Fruit fly (Drosophila melanogaster) whole organism: Measurements from ENCODE around the gene CG11279.

Experiments used
- CG8478 ChIP-seq: fragments of >200 bp; optimal IDR thresholded peaks from 2 replicates; lab custom pipeline; 2018; ENCODE audit warnings: inconsistent platforms
- Dll ChIP-seq: fragments of >200 bp; optimal IDR thresholded peaks from 2 replicates; lab custom pipeline; 2017
- EcR ChIP-seq, 2 experiments: fragments of >200 bp; optimal IDR thresholded peaks; 2 replicates each; lab custom pipeline; 2017; ENCODE audit warnings: missing biosample characterization in 2 of 2, missing genetic modification characterization in 2 of 2, missing genetic modification reagents in 2 of 2
- pan ChIP-seq: fragments of >200 bp; optimal IDR thresholded peaks from 2 replicates; lab custom pipeline; 2017
- psq ChIP-seq: fragments of >200 bp; optimal IDR thresholded peaks from 2 replicates; lab custom pipeline; 2017
- usp ChIP-seq: fragments of >200 bp; optimal IDR thresholded peaks from 2 replicates; lab custom pipeline; 2017; ENCODE audit warnings: missing biosample characterization, missing genetic modification characterization, mixed read lengths

The CG11279 gene

dm6 chr3L:13022854-13023560 lies 23.8 kb upstream of the CG11279 start, which contains the start of gene RpS12:
Gene RpS12, plus strand, starts transcription at chr3L:13023352.
- TF ChIP-seq CG8478 (lab: Kevin White, UChicago) (no peak), EcR (GFP tag; optimal IDR thresholded peaks at IDR 0.05; lab: Kevin White, UChicago) (no peak), Dll (lab: Kevin White, UChicago) (no peak)

- TF ChIP-seq psq (no peak), usp (no peak), EcR (GFP tag; optimal IDR thresholded peaks at IDR 0.05; lab: Kevin White, UChicago) (no peak), Dll (lab: Kevin White, UChicago) (no peak), pan (lab: Kevin White, UChicago) (no peak), CG8478 (lab: Kevin White, UChicago) (no peak)
Measured at dm6 chr3L:13026337-13026736, 20.4 kb upstream of the CG11279 start, which contains the start of gene Zmynd10. Gene Zmynd10, minus strand, starts transcription at chr3L:13026437.

dm6 chr3L:13026872-13027271 lies 19.9 kb upstream of the CG11279 start:
- TF ChIP-seq pan (lab: Kevin White, UChicago) (no peak), EcR (GFP tag; optimal IDR thresholded peaks at IDR 0.05; lab: Kevin White, UChicago) (no peak), Dll (lab: Kevin White, UChicago) (no peak)

- TF ChIP-seq EcR (GFP tag; optimal IDR thresholded peaks at IDR 0.05; lab: Kevin White, UChicago) = no peak
- no peak for TF ChIP-seq usp
- TF ChIP-seq CG8478 (lab: Kevin White, UChicago) = no peak
- TF ChIP-seq Dll (lab: Kevin White, UChicago) = no peak
- no peak for TF ChIP-seq psq
- no peak for TF ChIP-seq pan (lab: Kevin White, UChicago)
Measured at dm6 chr3L:13027333-13027732, 19.4 kb upstream of the CG11279 start.

- TF ChIP-seq CG8478 (lab: Kevin White, UChicago) (no peak), usp (no peak), EcR (GFP tag; optimal IDR thresholded peaks at IDR 0.05; lab: Kevin White, UChicago) (no peak), Dll (lab: Kevin White, UChicago) (no peak), psq (no peak), pan (lab: Kevin White, UChicago) (no peak)
Measured at dm6 chr3L:13028740-13029139, 18.0 kb upstream of the CG11279 start, which contains the start of gene CG17672. Gene CG17672, plus strand, starts transcription at chr3L:13028962.

- TF ChIP-seq EcR (GFP tag; optimal IDR thresholded peaks at IDR 0.05; lab: Kevin White, UChicago) (no peak), CG8478 (lab: Kevin White, UChicago) (no peak), psq (no peak)
Measured at dm6 chr3L:13030055-13030634, 16.6 kb upstream of the CG11279 start.

- no peak for TF ChIP-seq usp
- TF ChIP-seq pan (lab: Kevin White, UChicago) = no peak
- TF ChIP-seq psq = no peak
- no peak for TF ChIP-seq EcR (GFP tag; optimal IDR thresholded peaks at IDR 0.05; lab: Kevin White, UChicago)
- TF ChIP-seq CG8478 (lab: Kevin White, UChicago) = no peak
- TF ChIP-seq Dll (lab: Kevin White, UChicago) = no peak
Measured at dm6 chr3L:13031326-13031725, 15.5 kb upstream of the CG11279 start.

dm6 chr3L:13032085-13032914 lies 14.5 kb upstream of the CG11279 start:
- no peak for TF ChIP-seq CG8478 (lab: Kevin White, UChicago)
- no peak for TF ChIP-seq EcR (GFP tag; optimal IDR thresholded peaks at IDR 0.05; lab: Kevin White, UChicago)
- TF ChIP-seq pan (lab: Kevin White, UChicago) = no peak
- TF ChIP-seq usp = no peak
- no peak for TF ChIP-seq Dll (lab: Kevin White, UChicago)
- TF ChIP-seq psq = no peak

dm6 chr3L:13032915-13033282 lies 13.9 kb upstream of the CG11279 start:
- TF ChIP-seq CG8478 (lab: Kevin White, UChicago) (no peak), psq (no peak), pan (lab: Kevin White, UChicago) (no peak), usp (no peak), Dll (lab: Kevin White, UChicago) (no peak), EcR (GFP tag; optimal IDR thresholded peaks at IDR 0.05; lab: Kevin White, UChicago) (no peak)

- TF ChIP-seq psq (no peak), CG8478 (lab: Kevin White, UChicago) (no peak), EcR (GFP tag; optimal IDR thresholded peaks at IDR 0.05; lab: Kevin White, UChicago) (no peak), usp (no peak), pan (lab: Kevin White, UChicago) (no peak), Dll (lab: Kevin White, UChicago) (no peak)
Measured at dm6 chr3L:13033361-13033760, 13.4 kb upstream of the CG11279 start.

dm6 chr3L:13036706-13037457 lies 9.9 kb upstream of the CG11279 start, which contains the start of gene Srrm1:
Gene Srrm1, plus strand, starts transcription at chr3L:13036821.
- TF ChIP-seq usp (no peak), Dll (lab: Kevin White, UChicago) (no peak), EcR (GFP tag; optimal IDR thresholded peaks at IDR 0.05; lab: Kevin White, UChicago) (no peak), psq (no peak), CG8478 (lab: Kevin White, UChicago) (no peak), pan (lab: Kevin White, UChicago) (no peak)
